Worm (Caenorhabditis elegans) whole organism, L1 larva: ENCODE measurements around the gene srx-45.

ENCODE experiments used
- aly-2 ChIP-seq: fragments of 150-350 bp; optimal IDR thresholded peaks from 2 replicates; lab custom pipeline; 2014; ENCODE audit warnings: missing biosample characterization, missing genetic modification characterization
- ceh-82 ChIP-seq, 3 experiments: fragments of 150-350 bp in 1 of 3; sonication (generic microtip) in 2 of 3; optimal IDR thresholded peaks; 2 replicates each; lab custom pipeline; 2014 to 2017; ENCODE audit warnings: missing biosample characterization in 3 of 3, missing genetic modification characterization in 3 of 3
- ceh-88 ChIP-seq: fragments of 200-800 bp; sonication (Bioruptor generic); IDR thresholded peaks from 2 replicates; pipeline ENCODE4 v1.3.6; 2022; ENCODE audit warnings: missing genetic modification characterization, missing compliant biosample characterization
- ceh-90 ChIP-seq: sonication (generic microtip); optimal IDR thresholded peaks from 2 replicates; lab custom pipeline; 2016; ENCODE audit warnings: missing genetic modification characterization, missing compliant biosample characterization
- dpl-1 ChIP-seq, 3 experiments: fragments of 150-350 bp in 2 of 3; sonication (generic microtip) in 1 of 3; optimal IDR thresholded peaks; 2 replicates each; lab custom pipeline; 2014 to 2017; ENCODE audit warnings: missing biosample characterization in 3 of 3, missing genetic modification characterization in 3 of 3, missing genetic modification reagents in 3 of 3
- dsc-1 ChIP-seq: sonication (generic microtip); optimal IDR thresholded peaks from 2 replicates; lab custom pipeline; 2016; ENCODE audit warnings: mild to moderate bottlenecking, missing genetic modification characterization, missing compliant biosample characterization
- efl-1 ChIP-seq, 4 experiments: fragments of 150-350 bp; optimal IDR thresholded peaks in 3 of 4; peaks in 1 of 4; 1 replicate in 1 of 4; 2 replicates in 3 of 4; lab custom pipeline; 2014; ENCODE audit warnings: missing biosample characterization in 2 of 4, missing genetic modification characterization in 2 of 4, missing genetic modification reagents in 2 of 4
- fkh-10 ChIP-seq: sonication (generic microtip); optimal IDR thresholded peaks from 2 replicates; lab custom pipeline; 2017; ENCODE audit warnings: missing biosample characterization, missing genetic modification reagents, missing genetic modification characterization
- fos-1 ChIP-seq: fragments of 150-350 bp; optimal IDR thresholded peaks from 2 replicates; lab custom pipeline; 2014; ENCODE audit warnings: missing biosample characterization, missing genetic modification characterization
- isw-1 ChIP-seq: fragments of 200-800 bp; sonication (Bioruptor generic); IDR thresholded peaks from 2 replicates; pipeline ENCODE4 v1.3.6; 2022; ENCODE audit warnings: missing genetic modification characterization, missing compliant biosample characterization
- lin-14 ChIP-seq: fragments of 200-800 bp; sonication (Bioruptor generic); optimal IDR thresholded peaks from 2 replicates; lab custom pipeline; 2018; ENCODE audit warnings: mild to moderate bottlenecking, missing genetic modification characterization, moderate library complexity, missing compliant biosample characterization
- lin-35 ChIP-seq, 2 experiments: fragments of 150-350 bp; optimal IDR thresholded peaks; 2 replicates each; lab custom pipeline; 2014; ENCODE audit warnings: missing biosample characterization in 2 of 2, missing genetic modification characterization in 2 of 2, missing genetic modification reagents in 2 of 2
- lsy-2 ChIP-seq, 2 experiments: fragments of 150-350 bp; optimal IDR thresholded peaks; 2 replicates each; lab custom pipeline; 2014; ENCODE audit warnings: missing biosample characterization in 2 of 2, missing genetic modification characterization in 2 of 2
- nhr-19 ChIP-seq: fragments of 200-800 bp; sonication (Bioruptor generic); conservative IDR thresholded peaks from 2 replicates; pipeline ENCODE4 v1.3.6; 2022; ENCODE audit warnings: missing genetic modification characterization, missing compliant biosample characterization
- nhr-20 ChIP-seq: sonication (generic microtip); optimal IDR thresholded peaks from 2 replicates; lab custom pipeline; 2016; ENCODE audit warnings: mild to moderate bottlenecking, missing genetic modification characterization, missing compliant biosample characterization
- nhr-237 ChIP-seq: fragments of 150-350 bp; optimal IDR thresholded peaks from 2 replicates; lab custom pipeline; 2014; ENCODE audit warnings: missing biosample characterization, missing genetic modification characterization
- nhr-71 ChIP-seq: sonication (generic microtip); optimal IDR thresholded peaks from 2 replicates; lab custom pipeline; 2016; ENCODE audit warnings: mild to moderate bottlenecking, missing genetic modification characterization, moderate library complexity, missing compliant biosample characterization
- nhr-77 ChIP-seq: fragments of 150-350 bp; optimal IDR thresholded peaks from 2 replicates; lab custom pipeline; 2014; ENCODE audit warnings: missing biosample characterization, missing genetic modification characterization
- nhr-84 ChIP-seq: sonication (generic microtip); optimal IDR thresholded peaks from 2 replicates; lab custom pipeline; 2017; ENCODE audit warnings: missing biosample characterization, missing genetic modification characterization
- nhr-90 ChIP-seq: sonication (generic microtip); optimal IDR thresholded peaks from 2 replicates; lab custom pipeline; 2016; ENCODE audit warnings: mild to moderate bottlenecking, missing genetic modification characterization, missing compliant biosample characterization; ENCODE audit not compliant: poor library complexity
- pag-3 ChIP-seq: sonication (generic microtip); optimal IDR thresholded peaks from 2 replicates; lab custom pipeline; 2017; ENCODE audit warnings: missing genetic modification characterization, mild to moderate bottlenecking, missing compliant biosample characterization, antibody characterized with exemption, borderline replicate concordance; ENCODE audit not compliant: insufficient read depth
- pqm-1 ChIP-seq: sonication (generic microtip); optimal IDR thresholded peaks from 3 replicates; lab custom pipeline; 2017; ENCODE audit warnings: missing biosample characterization, missing genetic modification characterization
- rnt-1 ChIP-seq: sonication (generic microtip); optimal IDR thresholded peaks from 2 replicates; lab custom pipeline; 2016; ENCODE audit warnings: mild to moderate bottlenecking, missing genetic modification characterization, moderate library complexity, missing compliant biosample characterization
- snu-23 ChIP-seq: sonication (generic microtip); optimal IDR thresholded peaks from 2 replicates; lab custom pipeline; 2016; ENCODE audit warnings: missing genetic modification characterization, missing compliant biosample characterization
- sox-4 ChIP-seq: sonication (generic microtip); optimal IDR thresholded peaks from 2 replicates; lab custom pipeline; 2016; ENCODE audit warnings: missing genetic modification characterization, missing compliant biosample characterization
- tbx-2 ChIP-seq: sonication (generic microtip); optimal IDR thresholded peaks from 2 replicates; lab custom pipeline; 2016; ENCODE audit warnings: missing genetic modification characterization, missing compliant biosample characterization
- unc-30 ChIP-seq: sonication (generic microtip); optimal IDR thresholded peaks from 2 replicates; lab custom pipeline; 2017; ENCODE audit warnings: missing biosample characterization, missing genetic modification characterization
- unc-86 ChIP-seq: sonication (generic microtip); optimal IDR thresholded peaks from 2 replicates; lab custom pipeline; 2016; ENCODE audit warnings: missing genetic modification characterization, missing compliant biosample characterization
- unc-98 ChIP-seq: fragments of 200-800 bp; sonication (Bioruptor generic); IDR thresholded peaks from 2 replicates; pipeline ENCODE4 v1.3.6; 2022; ENCODE audit warnings: missing genetic modification characterization, missing compliant biosample characterization
- zag-1 ChIP-seq: fragments of 150-350 bp; optimal IDR thresholded peaks from 2 replicates; lab custom pipeline; 2014; ENCODE audit warnings: missing biosample characterization, missing genetic modification characterization
- zip-4 ChIP-seq: fragments of 200-800 bp; sonication (Bioruptor generic); optimal IDR thresholded peaks from 2 replicates; lab custom pipeline; 2018; ENCODE audit warnings: mild to moderate bottlenecking, missing genetic modification characterization, moderate library complexity, missing compliant biosample characterization
- ztf-11 ChIP-seq, 2 experiments: sonication (generic microtip); optimal IDR thresholded peaks; 2 replicates each; lab custom pipeline; 2016 to 2017; ENCODE audit warnings: missing genetic modification characterization in 2 of 2, missing biosample characterization in 1 of 2, missing compliant biosample characterization in 1 of 2
- ztf-4 ChIP-seq: fragments of 150-350 bp; optimal IDR thresholded peaks from 2 replicates; lab custom pipeline; 2014; ENCODE audit warnings: missing biosample characterization, missing genetic modification characterization

srx-45 gene

ce11 chrIII:9353814-9354213 is 47.3 kb upstream of the srx-45 start (continued):
- TF ChIP-seq lin-14 (GFP tag; lab: Kevin White, UChicago) (peak; percentile 64), nhr-77 (tag; lab: Kevin White, UChicago) (no peak), fkh-10 (GFP tag; lab: Kevin White, UChicago) (no peak), nhr-90 (tag; lab: Kevin White, UChicago) (no peak), tbx-2 (peak; percentile 31), fos-1 (tag; lab: Kevin White, UChicago) (no peak), ztf-4 (tag; lab: Kevin White, UChicago) (no peak), ceh-82 (tag; optimal IDR thresholded peaks at IDR 0.05; lab: Kevin White, UChicago) (no peak), sox-4 (tag; lab: Kevin White, UChicago) (no peak)

ce11 chrIII:9346722-9347121 is 40.2 kb upstream of the srx-45 start:
- TF ChIP-seq rnt-1 (peak; percentile 47), lsy-2 (tag; optimal IDR thresholded peaks at IDR 0.05; lab: Kevin White, UChicago) (peak in 1 of 2 experiments; percentile 20), nhr-71 (tag; lab: Kevin White, UChicago) (peak; percentile 30), lin-14 (GFP tag; lab: Kevin White, UChicago) (peak; percentile 15), nhr-20 (tag; lab: Kevin White, UChicago) (no peak)

- TF ChIP-seq aly-2 (tag; lab: Kevin White, UChicago) (no peak), rnt-1 (peak; percentile 64), lin-14 (GFP tag; lab: Kevin White, UChicago) (peak; percentile 51), lin-35 (GFP tag; optimal IDR thresholded peaks at IDR 0.05; lab: Kevin White, UChicago) (no peak), unc-86 (no peak), pag-3 (peak; percentile 73), snu-23 (GFP tag; lab: Kevin White, UChicago) (peak; percentile 0), dpl-1 (GFP tag; optimal IDR thresholded peaks at IDR 0.05; lab: Kevin White, UChicago) (no peak), ztf-11 (tag; optimal IDR thresholded peaks at IDR 0.05; lab: Kevin White, UChicago) (no peak), lsy-2 (tag; optimal IDR thresholded peaks at IDR 0.05; lab: Kevin White, UChicago) (peak in 1 of 2 experiments; percentile 9), ceh-88 (GFP tag; lab: Robert Waterston, UW) (no peak), unc-98 (no peak), nhr-71 (tag; lab: Kevin White, UChicago) (peak; percentile 26)
- TF ChIP-seq, all 84 proteins: peak for 6
Observed at ce11 chrIII:9346114-9346513, 39.6 kb upstream of the srx-45 start.

DNA sequence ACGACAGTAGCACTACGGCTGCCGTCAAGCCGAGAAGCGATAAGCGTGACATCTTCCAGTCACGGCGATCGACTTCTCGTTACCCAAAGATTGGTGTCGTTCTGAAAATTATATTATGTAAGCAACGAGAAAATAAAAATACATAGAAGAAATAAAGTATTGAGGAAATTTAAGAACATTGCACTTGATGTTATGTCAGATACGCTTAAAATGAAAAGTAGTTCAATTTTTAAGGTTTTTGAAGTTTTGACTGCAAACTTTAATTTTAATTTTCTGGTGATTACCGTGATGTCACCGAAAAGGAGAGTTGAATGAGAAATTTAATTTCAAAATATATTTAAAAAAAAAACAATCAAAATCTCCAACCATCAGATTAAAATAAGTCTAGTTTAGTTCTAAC is 37.9 kb upstream of the srx-45 start, which contains the start of gene emb-9:
Gene emb-9 (minus strand): TSS at position 101 of the 400 bp plus-strand sequence.
- TF ChIP-seq ztf-4 (tag; lab: Kevin White, UChicago) (no peak), efl-1 (optimal IDR thresholded peaks at IDR 0.05; lab: Kevin White, UChicago) (no peak), efl-1 (GFP tag; optimal IDR thresholded peaks at IDR 0.05 in 1 of 2; lab: Kevin White, UChicago) (no peak), ceh-90 (tag; lab: Kevin White, UChicago) (no peak), tbx-2 (no peak), nhr-237 (tag; lab: Kevin White, UChicago) (no peak), nhr-84 (tag; lab: Kevin White, UChicago) (no peak), pqm-1 (tag; lab: Kevin White, UChicago) (no peak), nhr-19 (GFP tag; lab: Robert Waterston, UW) (no peak)

DNA sequence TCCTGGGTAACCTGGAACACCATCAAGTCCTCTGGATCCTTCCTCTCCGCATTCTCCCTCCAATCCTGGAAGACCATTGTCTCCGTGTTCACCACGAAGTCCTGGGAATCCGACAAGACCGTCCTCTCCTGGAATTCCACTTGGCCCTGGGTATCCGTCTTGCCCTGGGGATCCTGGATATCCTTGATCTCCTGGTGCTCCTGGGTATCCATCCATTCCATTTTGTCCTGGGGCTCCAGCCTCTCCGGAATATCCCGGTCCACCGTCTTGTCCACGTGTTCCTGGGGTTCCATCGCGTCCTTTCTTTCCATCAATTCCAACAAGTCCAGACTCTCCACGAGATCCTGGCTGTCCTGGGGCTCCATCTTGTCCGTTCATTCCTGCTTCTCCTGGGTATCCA is 33.5 kb upstream of the srx-45 start:
- TF ChIP-seq isw-1 (GFP tag; lab: Robert Waterston, UW) (no peak), nhr-20 (tag; lab: Kevin White, UChicago) (no peak), unc-30 (tag; lab: Kevin White, UChicago) (no peak), dsc-1 (no peak), zip-4 (GFP tag; lab: Kevin White, UChicago) (no peak), sox-4 (tag; lab: Kevin White, UChicago) (no peak), zag-1 (no peak)
